Fruit fly (Drosophila melanogaster): Measurements from ENCODE around the gene ras.
A peak's percentile ranks its signal among the peaks of the same experiment; 100 is the strongest.

ras gene

dm6 chrX:10744773-10745589, 679 bp downstream of the ras start, which contains the start of gene stx (continued):
- TF ChIP-seq bab2 (GFP tag; optimal IDR thresholded peaks at IDR 0.05) = no peak
- TF ChIP-seq CG16779 (GFP tag; IDR thresholded peaks at IDR 0.05) = peak; percentile 81
- peak in 1 of 2 experiments; percentile 15 for TF ChIP-seq bsh (GFP tag; optimal IDR thresholded peaks at IDR 0.05)
- TF ChIP-seq Asciz (GFP tag; optimal IDR thresholded peaks at IDR 0.05) = peak; percentile 34
- peak; percentile 88 for TF ChIP-seq Ets97D (GFP tag; optimal IDR thresholded peaks at IDR 0.05)
- TF ChIP-seq peb (GFP tag; IDR thresholded peaks at IDR 0.05) = no peak
- TF ChIP-seq CG12769 (tag; optimal IDR thresholded peaks at IDR 0.05) = peak; percentile 49
- no peak for TF ChIP-seq Sry-β (GFP tag; optimal IDR thresholded peaks at IDR 0.05)
- no peak for TF ChIP-seq D19A (tag; optimal IDR thresholded peaks at IDR 0.05)
- TF ChIP-seq zen (tag; optimal IDR thresholded peaks at IDR 0.05) = no peak
- peak; percentile 96 for TF ChIP-seq bbx (GFP tag; IDR thresholded peaks at IDR 0.05; ENCODE audit: partially characterized antibody)
- TF ChIP-seq CG3163 (GFP tag; optimal IDR thresholded peaks at IDR 0.05) = no peak
- 0 out of 2 replicates have a peak, but pooled peaks have one; percentile 35 for TF ChIP-seq CG32767 (GFP tag; IDR thresholded peaks at IDR 0.05)
- no peak for TF ChIP-seq p53 (GFP tag; optimal IDR thresholded peaks at IDR 0.05)
- TF ChIP-seq CG7839 (tag; optimal IDR thresholded peaks at IDR 0.05) = no peak
- no peak for TF ChIP-seq CG7786 (GFP tag; optimal IDR thresholded peaks at IDR 0.05)
- peak; percentile 71 for TF ChIP-seq CG14710 (tag; optimal IDR thresholded peaks at IDR 0.05)
- no peak for TF ChIP-seq crc (GFP tag; optimal IDR thresholded peaks at IDR 0.05)
- peak; percentile 25 for TF ChIP-seq CG4707 (GFP tag; optimal IDR thresholded peaks at IDR 0.05)
- TF ChIP-seq Poxn (GFP tag; IDR thresholded peaks at IDR 0.05) = no peak
- TF ChIP-seq lilli (GFP tag; optimal IDR thresholded peaks at IDR 0.05) = no peak
- TF ChIP-seq zen2 (GFP tag; IDR thresholded peaks at IDR 0.05; ENCODE audit: partially characterized antibody) = peak; percentile 83
- TF ChIP-seq ssp (GFP tag; IDR thresholded peaks at IDR 0.05) = peak; percentile 50
- TF ChIP-seq eve (GFP tag; optimal IDR thresholded peaks at IDR 0.05) = no peak
- no peak for TF ChIP-seq CG17568 (GFP tag; optimal IDR thresholded peaks at IDR 0.05)
- TF ChIP-seq CG14014 (GFP tag; IDR thresholded peaks at IDR 0.05) = no peak; the same call in 1 of the 2 replicates
- TF ChIP-seq Hr51 (GFP tag; optimal IDR thresholded peaks at IDR 0.05) = peak in 1 of 2 experiments; percentile 0
- no peak for TF ChIP-seq yki (optimal IDR thresholded peaks at IDR 0.05)
- no peak for TF ChIP-seq CG14965 (GFP tag; optimal IDR thresholded peaks at IDR 0.05; ENCODE audit: borderline replicate concordance)
- no peak for TF ChIP-seq CG7357 (GFP tag; IDR thresholded peaks at IDR 0.05)
- TF ChIP-seq Oaz (GFP tag; IDR thresholded peaks at IDR 0.05) = no peak
- peak; percentile 35 for TF ChIP-seq Myb (GFP tag; optimal IDR thresholded peaks at IDR 0.05)
- no peak for TF ChIP-seq CkIIα-i1 (GFP tag; IDR thresholded peaks at IDR 0.05)
- TF ChIP-seq CG1792 (GFP tag; optimal IDR thresholded peaks at IDR 0.05) = peak; percentile 30
- no peak for TF ChIP-seq CG9609 (GFP tag; optimal IDR thresholded peaks at IDR 0.05)
- TF ChIP-seq CG12104 (GFP tag; optimal IDR thresholded peaks at IDR 0.05) = peak; percentile 31
- TF ChIP-seq z (GFP tag; IDR thresholded peaks at IDR 0.05) = no peak
- peak; percentile 27 for TF ChIP-seq mirr (GFP tag; optimal IDR thresholded peaks at IDR 0.05)
- peak; percentile 48; the same call in 1 of the 2 replicates for TF ChIP-seq E2f2 (GFP tag; IDR thresholded peaks at IDR 0.05)
- peak; percentile 5 for TF ChIP-seq org-1 (GFP tag; optimal IDR thresholded peaks at IDR 0.05)
- no peak; the same call in 2 of the 3 replicates for TF ChIP-seq CG14050 (GFP tag; IDR thresholded peaks at IDR 0.05)
- no peak for TF ChIP-seq jigr1 (GFP tag; IDR thresholded peaks at IDR 0.05)
- TF ChIP-seq scrt (GFP tag; optimal IDR thresholded peaks at IDR 0.05) = peak; percentile 47
- TF ChIP-seq kay (GFP tag; optimal IDR thresholded peaks at IDR 0.05) = no peak
- peak; percentile 26 for TF ChIP-seq Abd-B (GFP tag; optimal IDR thresholded peaks at IDR 0.05)
- no peak for TF ChIP-seq CG11723 (GFP tag; optimal IDR thresholded peaks at IDR 0.05)
- TF ChIP-seq Sox100B (GFP tag; optimal IDR thresholded peaks at IDR 0.05) = no peak
- peak; percentile 48 for TF ChIP-seq Dp (GFP tag; optimal IDR thresholded peaks at IDR 0.05)
- TF ChIP-seq Blimp-1 (GFP tag; optimal IDR thresholded peaks at IDR 0.05) = no peak

Data from whole organism, embryonic.